Worm (Caenorhabditis elegans) whole organism, mixed stage, embryonic: ENCODE measurements around the gene ing-3.

Experiments used
- bed-3 ChIP-seq: fragments of 200-800 bp; sonication (Bioruptor generic); optimal IDR thresholded peaks from 3 replicates; lab custom pipeline; 2018; ENCODE audit warnings: mild to moderate bottlenecking, missing genetic modification characterization, moderate library complexity, missing compliant biosample characterization
- blmp-1 ChIP-seq: fragments of 150-350 bp; optimal IDR thresholded peaks from 2 replicates; lab custom pipeline; 2014; ENCODE audit warnings: missing biosample characterization, missing genetic modification characterization
- ceh-39 ChIP-seq: fragments of 150-350 bp; optimal IDR thresholded peaks from 2 replicates; lab custom pipeline; 2014; ENCODE audit warnings: missing biosample characterization, missing genetic modification characterization
- ceh-43 ChIP-seq: fragments of 200-800 bp; sonication (Bioruptor generic); optimal IDR thresholded peaks from 2 replicates; lab custom pipeline; 2018; ENCODE audit warnings: mild to moderate bottlenecking, missing genetic modification characterization, moderate library complexity, missing compliant biosample characterization
- ceh-83 ChIP-seq: fragments of 200-800 bp; sonication (Bioruptor generic); optimal IDR thresholded peaks from 2 replicates; lab custom pipeline; 2018; ENCODE audit warnings: mild to moderate bottlenecking, missing genetic modification characterization, missing compliant biosample characterization
- ces-1 ChIP-seq: fragments of 150-350 bp; optimal IDR thresholded peaks from 2 replicates; lab custom pipeline; 2014; ENCODE audit warnings: missing biosample characterization, missing genetic modification reagents, missing genetic modification characterization
- cnd-1 ChIP-seq: fragments of 200-800 bp; sonication (Bioruptor generic); optimal IDR thresholded peaks from 2 replicates; lab custom pipeline; 2018; ENCODE audit warnings: mild to moderate bottlenecking, missing genetic modification characterization, missing compliant biosample characterization
- drap-1 ChIP-seq: fragments of 200-800 bp; sonication (Bioruptor generic); optimal IDR thresholded peaks from 3 replicates; lab custom pipeline; 2018; ENCODE audit warnings: mild to moderate bottlenecking, missing genetic modification characterization, missing compliant biosample characterization
- elt-1 ChIP-seq: sonication (generic microtip); optimal IDR thresholded peaks from 2 replicates; lab custom pipeline; 2017; ENCODE audit warnings: missing genetic modification characterization, mild to moderate bottlenecking, missing compliant biosample characterization, antibody characterized with exemption, moderate library complexity, borderline replicate concordance; ENCODE audit not compliant: insufficient read depth
- elt-3 ChIP-seq: fragments of 150-350 bp; optimal IDR thresholded peaks from 2 replicates; lab custom pipeline; 2014; ENCODE audit warnings: missing biosample characterization, missing genetic modification characterization
- hlh-1 ChIP-seq: fragments of 150-350 bp; optimal IDR thresholded peaks from 2 replicates; lab custom pipeline; 2014; ENCODE audit warnings: missing biosample characterization, missing genetic modification reagents, missing genetic modification characterization
- lin-13 ChIP-seq: fragments of 150-350 bp; optimal IDR thresholded peaks from 2 replicates; lab custom pipeline; 2014; ENCODE audit warnings: missing biosample characterization, missing genetic modification characterization
- lin-32 ChIP-seq: fragments of 200-800 bp; sonication (Bioruptor generic); optimal IDR thresholded peaks from 2 replicates; lab custom pipeline; 2018; ENCODE audit warnings: mild to moderate bottlenecking, missing genetic modification characterization, missing compliant biosample characterization
- lsy-2 ChIP-seq: fragments of 150-350 bp; optimal IDR thresholded peaks from 2 replicates; lab custom pipeline; 2014; ENCODE audit warnings: missing biosample characterization, missing genetic modification characterization
- mab-5 ChIP-seq: fragments of 150-350 bp; optimal IDR thresholded peaks from 2 replicates; lab custom pipeline; 2014; ENCODE audit warnings: missing biosample characterization, missing genetic modification characterization
- mep-1 ChIP-seq: fragments of 150-350 bp; optimal IDR thresholded peaks from 2 replicates; lab custom pipeline; 2017; ENCODE audit warnings: missing biosample characterization, missing genetic modification reagents, missing genetic modification characterization, inconsistent platforms
- mls-2 ChIP-seq: sonication (generic microtip); optimal IDR thresholded peaks from 2 replicates; lab custom pipeline; 2016; ENCODE audit warnings: mild to moderate bottlenecking, missing genetic modification characterization, moderate library complexity, missing compliant biosample characterization
- nhr-12 ChIP-seq: fragments of 150-350 bp; optimal IDR thresholded peaks from 2 replicates; lab custom pipeline; 2014; ENCODE audit warnings: missing biosample characterization, missing genetic modification characterization
- nhr-2 ChIP-seq: fragments of 150-350 bp; optimal IDR thresholded peaks from 2 replicates; lab custom pipeline; 2014; ENCODE audit warnings: missing biosample characterization, missing genetic modification characterization
- nhr-237 ChIP-seq: fragments of 150-350 bp; optimal IDR thresholded peaks from 2 replicates; lab custom pipeline; 2014; ENCODE audit warnings: missing biosample characterization, missing genetic modification characterization
- nhr-28 ChIP-seq: fragments of 150-350 bp; optimal IDR thresholded peaks from 2 replicates; lab custom pipeline; 2014; ENCODE audit warnings: missing biosample characterization, missing genetic modification characterization
- pha-4 ChIP-seq: fragments of 150-350 bp; optimal IDR thresholded peaks from 2 replicates; lab custom pipeline; 2018; ENCODE audit warnings: missing biosample characterization, missing genetic modification reagents, missing genetic modification characterization
- sem-2 ChIP-seq: fragments of 200-800 bp; sonication (Bioruptor generic); optimal IDR thresholded peaks from 2 replicates; lab custom pipeline; 2018; ENCODE audit warnings: mild to moderate bottlenecking, missing genetic modification characterization, missing compliant biosample characterization
- sptf-1 ChIP-seq: sonication (generic microtip); optimal IDR thresholded peaks from 2 replicates; lab custom pipeline; 2017; ENCODE audit warnings: mild to moderate bottlenecking, missing genetic modification characterization, moderate library complexity, missing compliant biosample characterization
- tbx-8 ChIP-seq: fragments of 200-800 bp; sonication (Bioruptor generic); optimal IDR thresholded peaks from 2 replicates; lab custom pipeline; 2018; ENCODE audit warnings: mild to moderate bottlenecking, missing genetic modification characterization, moderate library complexity, missing compliant biosample characterization
- unc-120 ChIP-seq: sonication (generic microtip); optimal IDR thresholded peaks from 2 replicates; lab custom pipeline; 2017; ENCODE audit warnings: missing genetic modification characterization, missing compliant biosample characterization; ENCODE audit not compliant: poor library complexity, severe bottlenecking
- unc-39 ChIP-seq: fragments of 150-350 bp; optimal IDR thresholded peaks from 2 replicates; lab custom pipeline; 2014; ENCODE audit warnings: missing biosample characterization, missing genetic modification characterization
- unc-62 ChIP-seq: fragments of 150-350 bp; optimal IDR thresholded peaks from 2 replicates; lab custom pipeline; 2014; ENCODE audit warnings: missing biosample characterization, missing genetic modification reagents, missing genetic modification characterization
- zip-8 ChIP-seq: fragments of 150-350 bp; optimal IDR thresholded peaks from 2 replicates; lab custom pipeline; 2014; ENCODE audit warnings: missing biosample characterization, missing genetic modification characterization
- ztf-11 ChIP-seq: fragments of 150-350 bp; optimal IDR thresholded peaks from 2 replicates; lab custom pipeline; 2014; ENCODE audit warnings: missing biosample characterization, missing genetic modification characterization

ing-3 gene

DNA sequence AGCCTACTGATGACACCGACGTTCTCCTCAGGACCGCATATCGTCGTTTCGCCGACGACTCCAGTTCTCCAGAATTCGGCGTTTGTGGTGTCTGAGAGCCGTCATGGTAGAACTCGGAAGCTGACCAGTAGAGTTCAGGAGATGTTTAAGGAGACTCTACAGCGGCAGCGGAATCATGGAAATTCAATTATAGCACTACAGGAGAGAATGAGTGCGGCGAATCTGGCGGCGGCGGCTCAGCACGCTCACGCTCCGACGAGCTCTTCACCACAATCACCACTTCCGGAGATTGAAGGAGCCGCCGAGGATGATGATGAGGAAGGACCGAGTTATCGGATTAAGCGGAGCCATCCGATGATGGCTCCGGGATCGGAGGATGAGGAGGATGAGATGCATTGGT, 3.8 kb downstream of the ing-3 start:
- TF ChIP-seq unc-120: no peak
- no peak for TF ChIP-seq tbx-8 (GFP tag; lab: Kevin White, UChicago)
- TF ChIP-seq lin-13: no peak
- no peak for TF ChIP-seq ztf-11 (tag; lab: Kevin White, UChicago)
- TF ChIP-seq bed-3 (GFP tag; lab: Kevin White, UChicago): no peak
- no peak for TF ChIP-seq pha-4 (tag; lab: Kevin White, UChicago)
- no peak for TF ChIP-seq ceh-43 (GFP tag; lab: Kevin White, UChicago)
- TF ChIP-seq lsy-2 (tag; lab: Kevin White, UChicago): no peak
- TF ChIP-seq elt-3 (tag; lab: Kevin White, UChicago): no peak
- no peak for TF ChIP-seq nhr-237 (tag; lab: Kevin White, UChicago)

ce11 chrII:13882405-13882804, 6.6 kb downstream of the ing-3 start, which contains the start of gene hda-10:
TSS of gene hda-10 (plus strand) at chrII:13882705.
- no peak for TF ChIP-seq bed-3 (GFP tag; lab: Kevin White, UChicago)
- no peak for TF ChIP-seq cnd-1 (tag; lab: Kevin White, UChicago)
- no peak for TF ChIP-seq nhr-237 (tag; lab: Kevin White, UChicago)
- TF ChIP-seq pha-4 (tag; lab: Kevin White, UChicago): no peak
- TF ChIP-seq unc-120: no peak
- TF ChIP-seq ceh-43 (GFP tag; lab: Kevin White, UChicago): no peak
- TF ChIP-seq drap-1: no peak
- TF ChIP-seq ces-1 (GFP tag; lab: Kevin White, UChicago): no peak
- TF ChIP-seq unc-62 (GFP tag; lab: Kevin White, UChicago): no peak
- TF ChIP-seq mep-1: no peak
- TF ChIP-seq zip-8 (tag; lab: Kevin White, UChicago): no peak
- no peak for TF ChIP-seq lsy-2 (tag; lab: Kevin White, UChicago)

DNA sequence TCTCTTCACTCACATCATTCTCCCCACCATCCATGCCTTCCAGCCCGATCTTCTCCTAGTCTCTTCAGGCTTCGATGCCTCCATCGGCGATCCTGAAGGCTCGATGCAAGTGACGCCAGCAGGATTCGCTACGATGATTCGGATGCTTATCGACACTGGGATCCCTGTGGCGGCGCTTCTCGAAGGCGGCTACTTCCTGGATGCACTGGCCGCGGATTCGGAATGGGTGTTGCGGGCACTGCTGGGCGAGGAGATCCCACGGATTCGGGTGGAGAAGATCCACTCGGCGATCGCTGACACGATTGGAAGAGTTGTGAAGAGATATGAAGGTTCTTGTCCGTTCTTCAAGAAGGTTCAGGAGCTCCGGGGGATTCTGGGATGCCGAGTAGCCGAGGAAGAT, 10.6 kb downstream of the ing-3 start:
- TF ChIP-seq mls-2 (tag; lab: Kevin White, UChicago) (no peak), pha-4 (tag; lab: Kevin White, UChicago) (no peak), unc-120 (no peak), bed-3 (GFP tag; lab: Kevin White, UChicago) (no peak), ceh-43 (GFP tag; lab: Kevin White, UChicago) (no peak), unc-39 (no peak), blmp-1 (no peak), drap-1 (no peak), mep-1 (no peak), hlh-1 (tag; lab: Kevin White, UChicago) (no peak), nhr-12 (tag; lab: Kevin White, UChicago) (no peak)
- TF ChIP-seq, all 35 proteins: peak for 0

- TF ChIP-seq nhr-237 (tag; lab: Kevin White, UChicago) (peak; percentile 70), elt-1 (tag; lab: Kevin White, UChicago) (no peak), hlh-1 (tag; lab: Kevin White, UChicago) (peak; percentile 1), unc-120 (no peak), nhr-28 (tag; lab: Kevin White, UChicago) (no peak), ceh-39 (tag; lab: Kevin White, UChicago) (peak; percentile 2), ceh-43 (GFP tag; lab: Kevin White, UChicago) (no peak), unc-62 (GFP tag; lab: Kevin White, UChicago) (no peak), tbx-8 (GFP tag; lab: Kevin White, UChicago) (no peak), nhr-2 (tag; lab: Kevin White, UChicago) (no peak), mab-5 (no peak), ceh-83 (GFP tag; lab: Kevin White, UChicago) (no peak), mep-1 (peak; percentile 95), sem-2 (GFP tag; lab: Kevin White, UChicago) (no peak), mls-2 (tag; lab: Kevin White, UChicago) (peak; percentile 1), lsy-2 (tag; lab: Kevin White, UChicago) (peak; percentile 68), pha-4 (tag; lab: Kevin White, UChicago) (no peak), lin-32 (GFP tag; lab: Kevin White, UChicago) (no peak), lin-13 (peak; percentile 26), sptf-1 (tag; lab: Kevin White, UChicago) (peak; percentile 32), ces-1 (GFP tag; lab: Kevin White, UChicago) (peak; percentile 94)
Observed at ce11 chrII:13888278-13888677, 12.4 kb downstream of the ing-3 start, which contains the start of gene mcd-1. TSS of gene mcd-1 (plus strand) at chrII:13888544.

ce11 chrII:13896279-13896774, 20.5 kb downstream of the ing-3 start:
- TF ChIP-seq ces-1 (GFP tag; lab: Kevin White, UChicago): no peak
- no peak for TF ChIP-seq ceh-83 (GFP tag; lab: Kevin White, UChicago)
- no peak for TF ChIP-seq ceh-43 (GFP tag; lab: Kevin White, UChicago)
- TF ChIP-seq sem-2 (GFP tag; lab: Kevin White, UChicago): no peak
- no peak for TF ChIP-seq nhr-28 (tag; lab: Kevin White, UChicago)
